Worm (Caenorhabditis elegans) whole organism, young adult: ENCODE measurements around the gene B0034.1.

Experiments used
- B0019.2 ChIP-seq: fragments of 200-800 bp; sonication (Bioruptor generic); conservative IDR thresholded peaks from 2 replicates; pipeline ENCODE4 v1.3.6; 2022; ENCODE audit warnings: missing genetic modification reagents, missing genetic modification characterization, missing compliant biosample characterization
- cebp-2 ChIP-seq: fragments of 200-800 bp; sonication (Bioruptor generic); IDR thresholded peaks from 2 replicates; pipeline ENCODE4 v1.3.6; 2022; ENCODE audit warnings: missing genetic modification characterization, missing compliant biosample characterization
- rec-8 ChIP-seq, 2 experiments: sonication (generic microtip); optimal IDR thresholded peaks; 2 replicates each; lab custom pipeline; 2016; ENCODE audit warnings: mild to moderate bottlenecking in 2 of 2, missing genetic modification characterization in 2 of 2, missing genetic modification reagents in 2 of 2, missing genotype in 2 of 2, missing biosample characterization in 1 of 2, missing compliant biosample characterization in 1 of 2, moderate library complexity in 1 of 2
- snpc-1.1 ChIP-seq: sonication (generic microtip); optimal IDR thresholded peaks from 2 replicates; lab custom pipeline; 2017; ENCODE audit warnings: missing genetic modification characterization, mild to moderate bottlenecking, missing compliant biosample characterization, antibody characterized with exemption, moderate library complexity, missing genotype, missing genetic modification reagents; ENCODE audit not compliant: insufficient read depth
- snpc-1.3 ChIP-seq: sonication (generic microtip); optimal IDR thresholded peaks from 2 replicates; lab custom pipeline; 2017; ENCODE audit warnings: missing genetic modification characterization, mild to moderate bottlenecking, missing compliant biosample characterization, antibody characterized with exemption, moderate library complexity, missing genotype, missing genetic modification reagents; ENCODE audit not compliant: insufficient read depth
- tbx-9 ChIP-seq: sonication (generic microtip); optimal IDR thresholded peaks from 2 replicates; lab custom pipeline; 2016; ENCODE audit warnings: borderline replicate concordance, missing genetic modification characterization, inconsistent platforms, missing compliant biosample characterization
- tlf-1 ChIP-seq: fragments of 200-800 bp; sonication (Bioruptor generic); optimal IDR thresholded peaks from 2 replicates; lab custom pipeline; 2018; ENCODE audit warnings: mild to moderate bottlenecking, missing genetic modification characterization, missing compliant biosample characterization
- unc-130 ChIP-seq: sonication (generic microtip); optimal IDR thresholded peaks from 2 replicates; lab custom pipeline; 2016; ENCODE audit warnings: missing genetic modification reagents, missing genetic modification characterization, missing compliant biosample characterization

DNA sequence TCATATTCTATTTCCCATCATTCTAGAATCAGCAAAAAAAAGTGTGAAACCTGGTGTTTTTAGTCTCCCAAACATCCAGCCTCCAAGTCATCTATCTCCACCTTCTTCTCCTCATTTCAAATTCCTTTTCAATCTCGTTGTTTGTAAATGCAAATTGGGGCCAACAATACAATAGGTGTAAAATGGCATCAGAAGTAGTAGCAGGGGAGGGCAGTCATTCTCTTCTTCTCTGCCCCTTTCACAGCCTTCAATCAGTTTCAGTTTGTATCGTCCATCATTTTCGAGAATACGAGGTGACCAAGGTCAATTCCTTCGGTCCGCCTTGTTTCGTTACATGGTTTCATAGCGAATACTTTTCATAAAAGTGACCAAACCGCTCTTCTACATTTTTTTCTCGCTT, 1.2 kb downstream of the B0034.1 start, which contains the start of gene B0034.4:
- TF ChIP-seq cebp-2 (GFP tag; lab: Robert Waterston, UW) (no peak), tlf-1 (GFP tag; lab: Kevin White, UChicago) (no peak), B0019.2 (GFP tag; lab: Robert Waterston, UW) (no peak), tbx-9 (tag; lab: Kevin White, UChicago) (no peak), snpc-1.1 (tag; lab: Kevin White, UChicago) (no peak), snpc-1.3 (tag; lab: Kevin White, UChicago) (no peak), unc-130 (GFP tag; lab: Kevin White, UChicago) (no peak), rec-8 (tag; optimal IDR thresholded peaks at IDR 0.05; lab: Kevin White, UChicago) (no peak)
